Fruit fly (Drosophila melanogaster) S2 (cell line): ENCODE measurements around the gene Or85a.

Source experiments
- CG8478 ChIP-seq: fragments of >200 bp; optimal IDR thresholded peaks from 2 replicates; lab custom pipeline; 2018
- CTCF ChIP-seq, 2 experiments: fragments of >200 bp; optimal IDR thresholded peaks; 2 replicates each; lab custom pipeline; 2018

Gene Or85a

DNA sequence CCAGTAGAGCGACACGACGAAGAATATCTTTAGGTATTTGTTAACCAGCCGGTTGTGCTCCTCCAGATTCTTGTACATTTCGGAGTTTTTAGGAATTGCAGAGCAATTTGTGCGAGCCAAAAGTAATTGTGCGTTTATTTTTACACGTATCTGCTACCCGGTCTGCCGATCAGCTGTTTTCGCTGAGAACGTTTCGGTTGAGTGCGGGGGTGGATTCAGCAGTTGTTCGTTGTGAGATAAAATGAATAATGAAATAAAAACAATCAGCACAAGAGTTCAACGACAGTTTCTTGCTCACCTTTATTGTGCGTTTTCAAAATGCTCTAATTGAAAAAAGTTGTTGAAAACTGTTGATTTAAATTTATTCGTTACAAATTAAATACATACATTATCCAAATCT is 17.7 kb upstream of the Or85a start, which contains the start of gene nac:
Gene nac (minus strand): TSS at position 176 of the 400 bp plus-strand sequence.
- TF ChIP-seq CG8478 (lab: Kevin White, UChicago) (no peak), CTCF (optimal IDR thresholded peaks at IDR 0.05; lab: Kevin White, UChicago) (no peak)

DNA sequence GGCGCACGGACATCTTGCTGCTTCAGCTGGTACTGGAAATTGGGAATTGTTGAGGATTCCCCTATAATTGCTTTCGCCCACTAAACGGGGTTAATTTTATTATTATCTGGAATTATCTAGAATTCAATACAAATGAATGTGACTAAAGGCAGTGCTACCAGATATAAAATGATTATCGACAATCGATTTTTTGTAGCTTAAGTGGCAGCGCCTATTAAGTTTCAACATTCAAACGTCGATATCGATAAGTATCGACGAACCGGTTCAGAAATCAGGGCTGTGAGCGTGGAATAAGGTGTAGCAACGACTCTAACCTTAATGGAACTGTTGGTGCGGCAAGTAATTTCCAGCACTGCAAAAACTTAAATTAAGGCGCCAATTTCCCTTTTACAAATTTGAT is 16.4 kb upstream of the Or85a start, which contains the start of gene Sgt1:
Gene Sgt1 (minus strand): TSS at position 165 of the 400 bp plus-strand sequence.
- TF ChIP-seq CTCF (optimal IDR thresholded peaks at IDR 0.05; lab: Kevin White, UChicago) (peak; percentile 34 to 63), CG8478 (lab: Kevin White, UChicago) (no peak)

DNA sequence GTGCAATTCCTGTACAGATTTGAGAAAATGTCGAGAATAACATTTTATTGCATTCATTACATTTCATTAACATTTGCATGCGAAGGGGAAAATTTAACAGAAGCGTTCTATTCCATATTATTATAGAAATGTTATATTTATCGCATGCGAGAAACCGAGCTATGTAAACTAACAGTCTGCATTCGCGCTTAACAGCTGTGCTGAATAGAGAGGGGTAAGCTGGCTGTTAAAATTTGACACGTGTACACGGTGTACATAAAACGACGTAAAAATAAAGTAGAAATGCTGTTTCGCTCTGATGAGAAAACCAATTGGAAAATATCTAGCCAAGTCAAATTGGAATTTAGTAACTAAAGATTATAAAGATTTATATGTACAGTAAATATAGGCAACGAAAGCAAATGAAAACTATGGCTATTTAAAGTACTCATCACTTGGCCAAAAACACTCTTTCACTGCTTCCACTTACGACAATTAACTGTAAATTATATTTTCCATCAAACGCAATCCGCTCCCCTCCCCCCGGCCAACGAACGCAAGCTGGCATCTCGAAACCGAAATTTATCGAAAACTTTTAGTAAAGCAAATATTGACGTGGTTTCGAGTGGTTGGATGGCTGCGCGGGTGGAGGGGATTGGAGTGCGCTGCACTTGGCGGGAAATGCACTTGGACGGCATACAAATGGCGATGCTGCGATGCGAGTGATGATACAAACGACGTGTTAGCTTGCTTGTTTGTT is 15.2 kb upstream of the Or85a start:
- TF ChIP-seq CTCF (optimal IDR thresholded peaks at IDR 0.05; lab: Kevin White, UChicago) (peak; percentile 20 to 50), CG8478 (lab: Kevin White, UChicago) (no peak)

DNA sequence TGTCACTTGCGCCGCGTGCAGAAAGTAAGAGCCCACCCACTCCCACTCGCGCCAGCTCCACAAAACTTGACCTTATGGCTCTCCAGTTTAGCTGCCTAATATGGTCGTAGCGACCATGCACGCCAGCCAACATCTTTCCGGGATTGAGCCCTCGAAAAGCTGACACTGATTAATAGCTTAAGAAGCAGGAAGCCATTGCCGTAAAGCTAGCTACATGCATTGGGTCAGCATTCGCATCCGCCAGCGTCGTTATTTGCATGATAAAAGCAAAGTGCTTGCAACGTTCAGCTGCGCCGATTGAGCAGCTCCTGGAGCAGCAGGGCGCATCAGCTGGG is 14.7 kb upstream of the Or85a start:
- TF ChIP-seq CTCF (optimal IDR thresholded peaks at IDR 0.05; lab: Kevin White, UChicago) (no peak), CG8478 (lab: Kevin White, UChicago) (no peak)

DNA sequence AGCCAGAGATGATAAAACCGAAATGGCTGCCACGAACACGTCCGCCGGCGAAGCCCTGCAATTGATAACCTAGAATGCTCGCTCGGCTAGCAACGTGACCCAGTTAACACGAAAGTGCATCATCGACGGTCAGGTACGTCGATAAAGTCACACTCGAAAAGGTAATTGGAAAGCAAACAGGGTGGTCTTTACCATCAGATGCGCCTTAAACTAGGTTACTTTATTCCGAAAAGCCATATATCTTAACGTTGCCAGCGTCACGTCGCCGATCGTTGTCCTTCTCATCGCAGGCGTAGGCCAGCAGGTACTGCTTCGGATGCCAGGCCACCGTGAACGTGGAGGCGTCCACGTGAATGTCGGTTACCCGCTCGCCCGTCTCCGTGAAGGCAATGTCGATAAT is 14.3 kb upstream of the Or85a start:
- TF ChIP-seq CG8478 (lab: Kevin White, UChicago) (no peak), CTCF (optimal IDR thresholded peaks at IDR 0.05; lab: Kevin White, UChicago) (no peak)

DNA sequence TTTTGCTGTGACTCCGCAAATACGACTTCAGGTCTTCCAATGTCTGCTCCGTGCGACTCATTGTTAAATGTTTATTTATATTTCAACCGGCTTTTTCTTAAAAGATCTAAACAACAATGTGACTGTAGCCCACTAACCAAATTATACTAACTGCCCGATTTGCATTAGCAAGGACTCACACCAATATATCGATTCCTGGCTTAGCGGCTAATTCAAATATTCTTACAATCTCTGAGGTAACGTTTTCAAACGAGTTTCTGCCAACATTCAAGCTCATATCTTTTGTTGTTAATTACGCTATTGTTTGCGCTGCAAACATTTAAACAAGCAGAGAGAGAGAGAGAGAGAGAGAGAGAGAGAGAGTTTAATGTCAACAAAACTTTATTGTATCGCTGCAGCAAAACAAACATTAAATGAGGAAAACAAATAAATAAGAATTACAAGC is 13.0 kb upstream of the Or85a start, which contains the start of gene tex:
Gene tex (minus strand): TSS at position 131 of the 445 bp plus-strand sequence.
- no peak for TF ChIP-seq CG8478 (lab: Kevin White, UChicago)
- TF ChIP-seq CTCF (optimal IDR thresholded peaks at IDR 0.05; lab: Kevin White, UChicago): no peak

DNA sequence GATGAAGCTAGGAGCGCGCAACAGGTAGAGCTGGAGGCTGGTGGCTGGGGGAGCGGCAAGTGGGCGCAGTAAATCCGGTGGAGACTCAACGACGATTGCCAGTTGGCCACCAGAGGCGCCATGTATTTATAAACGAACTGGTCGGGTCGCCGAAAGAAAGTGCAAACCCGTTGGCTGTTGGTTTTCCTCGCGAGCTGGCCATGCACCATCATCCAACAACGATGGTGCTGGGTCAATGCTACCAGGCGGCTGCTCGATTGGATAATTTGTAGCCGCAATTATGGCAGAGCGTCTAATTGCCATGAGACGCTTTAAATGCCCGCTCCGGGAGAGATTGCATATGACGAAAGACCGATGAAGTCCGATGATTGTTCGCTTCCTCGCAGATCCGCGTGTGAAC is 10.9 kb upstream of the Or85a start, which contains the start of gene CG11693:
Gene CG11693 (minus strand): TSS at position 101 of the 400 bp plus-strand sequence.
- TF ChIP-seq CTCF (optimal IDR thresholded peaks at IDR 0.05; lab: Kevin White, UChicago) (no peak), CG8478 (lab: Kevin White, UChicago) (no peak)

DNA sequence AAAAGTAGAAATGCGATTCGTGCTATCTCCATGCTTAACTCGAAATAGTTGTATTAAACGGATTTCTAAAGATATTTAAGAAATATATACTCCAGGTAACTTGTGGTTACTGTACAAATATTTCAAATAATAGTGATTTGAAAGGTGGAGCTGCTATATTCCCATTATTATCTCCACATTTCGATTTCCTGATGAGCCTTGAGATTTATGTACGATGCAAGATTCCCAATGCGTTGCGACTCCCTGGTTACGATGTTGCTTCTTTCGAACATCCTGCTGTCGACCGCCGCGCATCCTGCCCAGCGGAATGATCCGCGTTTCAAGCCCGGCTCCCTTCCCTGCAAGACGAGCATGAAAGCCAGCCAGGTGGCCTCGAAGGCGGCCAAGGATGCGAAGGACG is 9.5 kb upstream of the Or85a start, which contains the start of the genes CG11694 and CG11698:
Gene CG11694 (minus strand): TSS at position 101 of the 400 bp plus-strand sequence.
Gene CG11698 (plus strand): TSS at position 152 of the 400 bp plus-strand sequence.
- no peak for TF ChIP-seq CG8478 (lab: Kevin White, UChicago)
- TF ChIP-seq CTCF (optimal IDR thresholded peaks at IDR 0.05; lab: Kevin White, UChicago): no peak

DNA sequence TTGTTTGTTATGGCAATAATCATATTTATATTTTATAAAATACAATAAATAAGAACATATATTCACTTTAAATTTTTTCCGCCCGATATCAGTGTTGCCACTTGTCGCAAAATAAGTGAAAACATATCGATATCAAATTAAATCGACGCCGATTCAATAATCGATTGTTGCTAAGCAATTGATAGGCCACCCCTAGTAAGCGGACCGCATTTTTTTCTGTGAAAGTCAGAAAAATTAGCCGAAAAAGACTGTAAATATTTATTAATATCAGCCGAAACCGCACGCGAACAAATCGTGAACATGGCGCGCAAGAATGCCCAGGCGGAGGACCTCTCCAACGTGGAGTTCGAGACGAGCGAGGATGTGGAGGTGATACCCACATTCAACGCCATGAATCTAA is 8.5 kb upstream of the Or85a start, which contains the start of gene CG7483:
Gene CG7483 (plus strand): TSS at position 171 of the 400 bp plus-strand sequence.
- TF ChIP-seq CTCF (optimal IDR thresholded peaks at IDR 0.05; lab: Kevin White, UChicago) (no peak), CG8478 (lab: Kevin White, UChicago) (no peak)

DNA sequence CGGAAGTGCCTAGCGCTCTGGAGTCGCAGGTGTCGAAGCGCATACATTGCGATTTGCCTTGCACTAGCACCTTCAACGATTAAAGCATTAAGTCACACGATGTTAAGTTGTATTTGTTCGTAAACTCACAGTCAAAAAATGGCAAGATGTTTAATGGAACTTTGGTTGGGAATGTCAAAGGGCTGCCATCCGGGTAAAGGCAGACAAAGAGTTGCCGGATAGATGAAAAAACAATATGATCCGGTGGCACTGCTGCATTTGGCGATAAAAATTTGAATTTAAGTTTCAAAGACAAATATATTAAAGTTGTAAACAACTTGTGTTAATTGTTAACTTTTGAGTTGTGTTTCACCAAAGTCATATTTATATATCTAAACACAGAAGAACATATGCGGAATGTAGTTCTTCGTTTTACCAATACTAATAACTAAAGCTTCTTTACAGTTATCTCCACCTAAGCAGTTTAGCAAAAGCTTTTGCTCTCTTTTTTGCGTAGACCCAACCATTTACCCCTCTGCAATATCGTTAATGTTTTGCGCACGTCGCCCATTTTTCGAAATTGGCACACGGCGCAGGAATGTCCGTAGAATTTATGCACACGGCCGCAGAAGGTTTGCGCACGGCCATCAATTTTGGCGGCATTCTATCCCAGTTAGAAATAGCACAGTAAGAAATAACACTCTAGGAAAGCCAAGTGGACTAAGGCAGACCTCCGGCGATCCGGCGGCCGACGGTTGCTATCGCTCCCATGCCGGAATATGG is 5.0 kb upstream of the Or85a start, which contains the start of gene Coq2:
Gene Coq2 (minus strand): TSS at position 200 of the 762 bp plus-strand sequence.
- TF ChIP-seq CTCF (optimal IDR thresholded peaks at IDR 0.05; lab: Kevin White, UChicago): peak; percentile 48 to 60
- TF ChIP-seq CG8478 (lab: Kevin White, UChicago): no peak

DNA sequence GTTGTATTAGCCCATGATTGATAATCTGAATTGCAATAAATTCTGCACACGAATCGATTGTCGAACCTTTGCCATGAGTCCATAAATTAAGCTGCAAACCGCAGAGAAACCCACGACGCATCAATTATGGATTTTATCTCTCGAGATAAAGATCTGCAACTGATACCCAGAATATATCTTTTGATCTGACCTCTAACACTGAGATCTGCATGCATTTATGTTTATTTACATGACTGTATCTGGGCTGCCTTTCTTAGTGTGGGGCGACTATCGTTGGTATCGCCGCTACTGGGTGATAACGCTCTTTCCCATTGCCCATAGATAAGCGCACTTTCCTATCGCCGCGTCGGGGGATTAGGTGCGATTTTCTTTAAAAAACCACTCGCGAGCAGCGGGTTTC is 4.3 kb upstream of the Or85a start, which contains the start of gene Ctr1B:
Gene Ctr1B (plus strand): TSS at position 398 of the 400 bp plus-strand sequence.
- TF ChIP-seq CTCF (optimal IDR thresholded peaks at IDR 0.05; lab: Kevin White, UChicago): no peak
- no peak for TF ChIP-seq CG8478 (lab: Kevin White, UChicago)

DNA sequence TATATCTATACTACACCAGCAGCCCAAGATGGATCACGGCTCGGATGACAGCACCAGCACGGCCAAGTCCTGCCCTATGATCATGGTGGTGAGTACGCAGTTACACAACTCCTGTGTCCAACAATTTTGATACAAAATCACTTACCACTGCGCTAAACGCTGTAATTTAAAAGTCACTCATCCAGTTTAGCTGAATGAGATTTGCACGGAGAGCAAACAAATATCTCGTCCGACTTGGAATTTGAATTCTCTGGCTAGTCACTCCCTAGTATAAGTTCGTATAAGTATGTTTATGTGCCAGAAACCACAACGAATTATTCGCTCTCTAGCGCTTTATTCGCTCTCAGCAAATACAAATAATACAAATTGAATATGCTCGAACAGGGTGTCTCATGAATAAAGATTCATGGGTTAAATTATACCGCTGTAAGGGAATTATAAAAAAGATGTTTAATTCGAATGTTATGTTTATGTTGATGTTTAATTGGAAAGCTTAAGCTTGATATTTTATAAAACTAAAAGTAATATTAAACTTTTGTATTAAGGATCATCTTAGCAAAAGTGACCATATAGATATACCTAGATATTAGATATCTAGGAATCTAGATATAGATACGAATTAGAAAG is 3.7 kb upstream of the Or85a start:
- no peak for TF ChIP-seq CTCF (optimal IDR thresholded peaks at IDR 0.05; lab: Kevin White, UChicago)
- no peak for TF ChIP-seq CG8478 (lab: Kevin White, UChicago)

DNA sequence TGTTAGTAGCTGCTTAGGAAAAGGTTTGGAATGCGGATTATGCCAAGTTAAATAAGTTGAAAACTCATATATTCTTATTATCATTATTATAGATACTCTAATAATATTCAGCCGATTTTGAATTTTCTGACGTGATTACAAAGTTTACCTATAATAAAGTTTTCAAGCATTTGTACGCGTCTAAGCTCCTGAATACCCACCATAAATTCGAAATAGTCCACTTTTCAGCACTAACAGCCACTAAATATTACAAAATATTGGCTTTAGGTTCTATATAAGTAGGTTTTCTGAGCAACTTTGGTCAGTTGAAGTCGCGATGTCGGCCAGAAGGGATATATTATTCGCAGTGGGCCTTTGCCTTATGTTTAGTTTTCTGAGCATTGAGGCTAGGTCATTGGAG is 2.5 kb downstream of the Or85a start, which contains the start of gene CG7443:
Gene CG7443 (plus strand): TSS at position 301 of the 400 bp plus-strand sequence.
- TF ChIP-seq CTCF (optimal IDR thresholded peaks at IDR 0.05; lab: Kevin White, UChicago) (no peak), CG8478 (lab: Kevin White, UChicago) (no peak)

DNA sequence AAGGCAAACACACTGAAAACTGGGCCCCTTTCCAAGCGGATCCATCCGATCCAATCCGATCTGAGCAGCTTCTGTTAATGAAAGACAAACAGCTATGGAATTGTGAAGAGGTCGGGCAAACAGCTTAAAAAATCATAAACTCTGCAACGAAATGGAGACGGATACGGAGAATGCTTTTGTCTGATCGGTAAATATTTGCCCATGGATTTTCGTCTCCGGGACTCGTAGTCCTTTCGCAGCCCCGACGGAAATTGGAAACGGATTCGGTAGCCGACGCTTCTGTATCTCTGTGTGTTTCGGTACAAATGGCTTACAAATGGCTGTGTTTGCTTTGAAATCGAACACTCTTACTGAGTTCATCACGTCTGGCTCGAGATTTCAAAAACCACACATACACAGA is 5.3 kb downstream of the Or85a start:
- TF ChIP-seq CTCF (optimal IDR thresholded peaks at IDR 0.05; lab: Kevin White, UChicago) (no peak), CG8478 (lab: Kevin White, UChicago) (no peak)
